Worm (Caenorhabditis elegans) whole organism, late embryonic: ENCODE data around the gene basl-1.

Experiments
- K09A11.1 ChIP-seq: sonication (generic microtip); optimal IDR thresholded peaks from 2 replicates; lab custom pipeline; 2017; ENCODE audit warnings: antibody characterized with exemption, mild to moderate bottlenecking, missing genetic modification characterization, missing compliant biosample characterization; ENCODE audit not compliant: insufficient read depth
- elt-4 ChIP-seq: sonication (generic microtip); optimal IDR thresholded peaks from 2 replicates; lab custom pipeline; 2016; ENCODE audit warnings: missing genetic modification characterization, missing compliant biosample characterization
- mec-3 ChIP-seq: sonication (generic microtip); optimal IDR thresholded peaks from 2 replicates; lab custom pipeline; 2016; ENCODE audit warnings: borderline replicate concordance, missing genetic modification characterization, missing compliant biosample characterization
- pag-3 ChIP-seq: sonication (generic microtip); optimal IDR thresholded peaks from 2 replicates; lab custom pipeline; 2016; ENCODE audit warnings: missing compliant biosample characterization, missing genetic modification characterization, borderline replicate concordance
- pros-1 ChIP-seq: fragments of 150-350 bp; optimal IDR thresholded peaks from 2 replicates; lab custom pipeline; 2014; ENCODE audit warnings: missing biosample characterization, missing genetic modification reagents, missing genetic modification characterization
- ttx-3 ChIP-seq: sonication (generic microtip); optimal IDR thresholded peaks from 2 replicates; lab custom pipeline; 2016; ENCODE audit warnings: missing genetic modification reagents, missing genetic modification characterization, missing compliant biosample characterization

DNA sequence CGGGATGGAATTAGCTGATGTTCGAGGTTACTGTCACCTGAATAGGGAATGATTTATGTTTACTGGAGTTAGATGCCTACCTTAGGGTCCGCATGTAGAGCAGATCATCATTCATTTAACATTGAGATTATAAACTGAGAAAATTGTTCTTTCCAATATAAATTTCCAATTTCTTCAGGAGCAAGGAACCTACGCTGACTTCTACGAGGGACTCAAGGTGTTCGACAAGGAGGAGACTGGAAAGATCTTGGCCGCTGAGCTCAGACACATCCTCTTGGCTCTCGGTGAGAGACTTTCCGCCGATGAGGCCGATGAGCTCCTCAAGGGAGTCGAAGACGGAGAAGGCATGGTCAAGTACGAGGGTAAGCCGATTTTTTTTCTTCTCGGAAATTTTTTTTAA lies 48.3 kb upstream of the basl-1 start:
- TF ChIP-seq pros-1 (no peak), ttx-3 (tag; lab: Kevin White, UChicago) (no peak), pag-3 (tag; lab: Kevin White, UChicago) (no peak), K09A11.1 (tag; lab: Kevin White, UChicago) (no peak), mec-3 (tag; lab: Kevin White, UChicago) (no peak), elt-4 (tag; lab: Kevin White, UChicago) (no peak)
